Worm (Caenorhabditis elegans) whole organism, early embryonic: ENCODE results near the gene sup-36.

Experiments used
- ceh-13 ChIP-seq: fragments of 200-800 bp; sonication (Bioruptor generic); optimal IDR thresholded peaks from 2 replicates; lab custom pipeline; 2018; ENCODE audit warnings: mild to moderate bottlenecking, missing genetic modification characterization, missing compliant biosample characterization
- flt-1 ChIP-seq: fragments of 200-800 bp; sonication (Bioruptor generic); IDR thresholded peaks from 2 replicates; pipeline ENCODE4 v1.3.6; 2022; ENCODE audit warnings: missing genetic modification characterization, missing compliant biosample characterization
- scrt-1 ChIP-seq: fragments of 200-800 bp; sonication (Bioruptor generic); IDR thresholded peaks from 2 replicates; pipeline ENCODE4 v1.3.6; 2022; ENCODE audit warnings: missing genetic modification characterization, missing compliant biosample characterization
- tra-4 ChIP-seq: sonication (generic microtip); optimal IDR thresholded peaks from 2 replicates; lab custom pipeline; 2017; ENCODE audit warnings: missing genetic modification characterization, missing compliant biosample characterization

DNA sequence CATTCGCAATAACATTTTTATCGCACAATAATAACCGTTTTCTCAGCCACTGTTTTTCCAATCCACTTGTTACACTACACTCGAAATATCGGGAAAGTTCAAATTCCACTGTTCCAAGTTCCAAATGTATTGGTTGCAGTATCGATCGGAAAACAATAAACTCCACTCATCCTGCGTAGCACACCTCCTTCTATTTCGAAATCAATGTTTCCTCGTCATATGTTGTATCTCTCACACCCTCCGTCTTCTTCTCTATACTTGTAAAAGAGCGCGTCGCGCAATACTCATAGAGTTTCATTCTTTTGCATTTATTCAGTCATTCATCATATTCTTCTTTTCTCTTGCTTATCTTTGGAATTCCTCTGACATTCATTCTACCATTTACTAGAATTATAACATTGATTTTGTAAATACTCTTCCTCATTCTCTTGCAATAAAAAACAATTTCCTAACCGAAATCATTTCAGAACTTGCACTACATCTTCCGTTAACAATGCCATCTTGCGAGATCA, at the start of gene sup-36:
- no peak for TF ChIP-seq scrt-1
- no peak for TF ChIP-seq ceh-13 (GFP tag; lab: Kevin White, UChicago)
- TF ChIP-seq tra-4 (tag; lab: Kevin White, UChicago): no peak
- no peak for TF ChIP-seq flt-1 (GFP tag; lab: Robert Waterston, UW)
